Fruit fly (Drosophila melanogaster): ENCODE measurements around the gene CG4950.

DNA sequence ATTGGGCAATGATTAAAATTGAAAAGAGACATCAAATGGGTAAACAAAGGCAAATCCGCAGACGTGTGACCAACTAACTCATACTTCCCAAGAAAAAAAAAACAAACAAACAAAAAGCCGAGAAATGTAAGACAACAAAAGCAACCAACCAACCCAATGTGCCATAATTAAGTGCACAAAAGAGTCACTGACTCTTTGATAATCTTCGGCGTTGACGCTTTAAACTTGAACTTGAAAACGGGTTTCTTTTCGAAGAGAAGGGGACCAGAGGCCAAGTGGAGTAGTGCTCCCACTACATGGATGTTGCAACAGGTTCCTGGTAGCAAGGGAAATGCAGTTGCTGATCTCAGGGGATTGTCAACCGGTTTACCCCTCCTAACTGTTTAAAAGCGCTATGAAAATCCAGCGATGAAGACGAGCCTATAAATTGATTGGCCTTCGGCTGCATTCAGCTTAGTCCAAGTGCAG, 12.1 kb upstream of the CG4950 start, which contains the start of gene CG13064:
- TF ChIP-seq CG3919 (GFP tag; optimal IDR thresholded peaks at IDR 0.05), result no peak
- no peak for TF ChIP-seq OdsH (GFP tag; optimal IDR thresholded peaks at IDR 0.05)
- no peak for TF ChIP-seq Hr38 (GFP tag; optimal IDR thresholded peaks at IDR 0.05)
- TF ChIP-seq Hr39 (GFP tag; optimal IDR thresholded peaks at IDR 0.05), result no peak
- TF ChIP-seq topi (GFP tag; optimal IDR thresholded peaks at IDR 0.05), result no peak
- peak; percentile 55 for TF ChIP-seq dsx (GFP tag; optimal IDR thresholded peaks at IDR 0.05; ENCODE audit: poor library complexity, severe bottlenecking)
- TF ChIP-seq CG11762 (GFP tag; optimal IDR thresholded peaks at IDR 0.05; ENCODE audit: insufficient read depth), result no peak
- no peak for TF ChIP-seq CG6854 (GFP tag; optimal IDR thresholded peaks at IDR 0.05)
- TF ChIP-seq dac (GFP tag; optimal IDR thresholded peaks at IDR 0.05), result no peak
